Worm (Caenorhabditis elegans): Measurements from ENCODE around the gene npp-20.

npp-20 gene

DNA sequence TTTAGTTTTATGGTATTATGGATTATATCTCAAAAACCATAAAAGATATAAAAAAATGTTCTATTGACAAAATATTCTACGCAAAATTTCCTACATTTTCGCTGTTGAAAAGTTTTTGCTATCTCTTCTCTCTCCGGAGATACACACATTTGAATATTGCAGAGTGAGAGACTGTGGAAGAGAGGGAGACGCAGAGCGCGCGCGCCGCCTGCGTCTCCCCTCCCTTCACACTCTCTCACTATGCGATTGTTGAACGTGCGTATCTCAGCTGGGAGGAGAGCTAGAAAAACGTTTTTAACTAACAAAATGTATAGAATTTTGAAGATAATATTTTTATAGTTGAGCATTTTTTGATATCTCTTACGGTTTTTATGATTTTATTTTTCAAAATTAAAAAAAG, 26.7 kb downstream of the npp-20 start:
- no peak for TF ChIP-seq che-1 (tag; optimal IDR thresholded peaks at IDR 0.05)
- no peak for TF ChIP-seq T23F11.4 (GFP tag; optimal IDR thresholded peaks at IDR 0.05)
- TF ChIP-seq hlh-13 (GFP tag; optimal IDR thresholded peaks at IDR 0.05) = no peak
- TF ChIP-seq ceh-48 (tag; optimal IDR thresholded peaks at IDR 0.05) = no peak
- TF ChIP-seq nfya-1 (tag; optimal IDR thresholded peaks at IDR 0.05) = no peak
- TF ChIP-seq dve-1 (tag; optimal IDR thresholded peaks at IDR 0.05) = no peak
- TF ChIP-seq pag-3 (tag; optimal IDR thresholded peaks at IDR 0.05; ENCODE audit: borderline replicate concordance) = no peak
- TF ChIP-seq fkh-6 (tag; optimal IDR thresholded peaks at IDR 0.05) = no peak
- TF ChIP-seq lim-6 (tag; optimal IDR thresholded peaks at IDR 0.05) = no peak
- no peak for TF ChIP-seq odd-2 (tag; optimal IDR thresholded peaks at IDR 0.05)
- no peak for TF ChIP-seq ttx-3 (tag; optimal IDR thresholded peaks at IDR 0.05)
- no peak for TF ChIP-seq C38D4.7 (GFP tag; optimal IDR thresholded peaks at IDR 0.05)
- no peak for TF ChIP-seq pqm-1 (tag; optimal IDR thresholded peaks at IDR 0.05)
- no peak for TF ChIP-seq syd-9 (tag; optimal IDR thresholded peaks at IDR 0.05)
- TF ChIP-seq ceh-9 (tag; optimal IDR thresholded peaks at IDR 0.05) = no peak
- TF ChIP-seq hlh-8 (tag; optimal IDR thresholded peaks at IDR 0.05) = no peak
- no peak for TF ChIP-seq fax-1 (tag; optimal IDR thresholded peaks at IDR 0.05)
- TF ChIP-seq ceh-6 (GFP tag; optimal IDR thresholded peaks at IDR 0.05) = no peak

DNA sequence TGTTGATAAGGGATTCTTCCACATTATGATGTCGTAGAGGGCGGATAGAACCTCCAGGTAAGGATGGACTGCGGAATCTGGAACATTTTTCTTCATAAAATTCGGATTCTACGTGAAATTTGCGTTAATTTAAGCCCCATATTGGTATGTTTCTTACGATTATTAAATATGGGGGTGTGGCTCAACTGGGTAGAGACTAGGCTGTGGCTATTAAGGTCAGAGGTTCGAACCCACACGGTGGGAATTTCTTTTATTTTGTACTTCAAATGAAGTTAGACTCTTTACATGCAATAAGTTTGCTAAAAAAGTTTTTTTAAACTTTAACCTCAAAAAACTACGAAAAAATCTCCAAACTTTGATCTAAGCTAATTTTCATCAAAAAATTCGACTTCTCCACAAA, 30.4 kb downstream of the npp-20 start:
- TF ChIP-seq tbx-7 (tag; optimal IDR thresholded peaks at IDR 0.05) (no peak), K02D7.2 (tag; optimal IDR thresholded peaks at IDR 0.05) (no peak), eyg-1 (tag; optimal IDR thresholded peaks at IDR 0.05) (no peak), tbx-2 (tag; optimal IDR thresholded peaks at IDR 0.05) (no peak), sdc-2 (tag; optimal IDR thresholded peaks at IDR 0.05) (no peak), gmeb-2 (tag; optimal IDR thresholded peaks at IDR 0.05) (no peak), pha-4 (tag; optimal IDR thresholded peaks at IDR 0.05) (no peak), ceh-48 (tag; optimal IDR thresholded peaks at IDR 0.05) (no peak), ceh-22 (tag; optimal IDR thresholded peaks at IDR 0.05) (no peak), Y22D7AL.16 (tag; optimal IDR thresholded peaks at IDR 0.05) (no peak)

DNA sequence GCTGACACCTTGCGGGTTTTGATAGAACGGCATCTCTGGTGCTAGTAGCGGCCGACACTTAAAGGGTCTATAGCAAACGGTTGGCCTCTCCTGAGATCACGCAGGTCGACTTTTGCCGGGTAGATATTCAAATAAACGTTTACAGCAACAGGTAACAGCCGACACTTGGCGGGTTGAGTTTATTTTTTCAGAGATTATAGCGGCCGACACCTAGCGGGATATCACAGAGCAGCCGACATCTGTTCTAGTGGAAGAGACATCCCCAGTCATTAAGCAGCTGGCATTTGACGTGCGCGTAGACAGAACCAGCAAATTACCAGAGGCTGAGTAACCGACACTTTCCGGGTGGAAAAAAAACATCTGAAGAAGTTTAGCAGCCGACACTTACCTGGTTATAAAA, 34.4 kb downstream of the npp-20 start:
- TF ChIP-seq pat-9 (tag; optimal IDR thresholded peaks at IDR 0.05) (no peak), lin-11 (tag; optimal IDR thresholded peaks at IDR 0.05) (no peak), pha-4 (tag; optimal IDR thresholded peaks at IDR 0.05) (no peak), elt-2 (tag; optimal IDR thresholded peaks at IDR 0.05) (no peak), zip-5 (tag; optimal IDR thresholded peaks at IDR 0.05) (no peak), fkh-10 (GFP tag; optimal IDR thresholded peaks at IDR 0.05) (no peak), hlh-8 (tag; optimal IDR thresholded peaks at IDR 0.05) (no peak), hlh-13 (GFP tag; optimal IDR thresholded peaks at IDR 0.05) (no peak)

- no peak for TF ChIP-seq pag-3 (tag; optimal IDR thresholded peaks at IDR 0.05; ENCODE audit: borderline replicate concordance)
- no peak for TF ChIP-seq pax-1 (tag; optimal IDR thresholded peaks at IDR 0.05)
- TF ChIP-seq C08G9.2 (tag; optimal IDR thresholded peaks at IDR 0.05) = no peak
- TF ChIP-seq ztf-16 (tag; optimal IDR thresholded peaks at IDR 0.05) = no peak
- no peak for TF ChIP-seq ttx-3 (tag; optimal IDR thresholded peaks at IDR 0.05)
- TF ChIP-seq mec-3 (tag; optimal IDR thresholded peaks at IDR 0.05; ENCODE audit: borderline replicate concordance) = no peak
- no peak for TF ChIP-seq nfya-1 (tag; optimal IDR thresholded peaks at IDR 0.05)
These were observed 35.1 kb downstream of the npp-20 start, which contains the start of gene col-106 for ce11 chrIV:1460686-1461085. Gene col-106 (minus strand): TSS chrIV:1460786.

Measured in whole organism, late embryonic.